Fruit fly (Drosophila melanogaster) whole organism, adult: ENCODE measurements around the gene CG44325.
"Not testable (repeated sequence)": the region's sequence is repeated elsewhere in the genome, so short reads cannot be mapped to it uniquely, and the experiment has no call there.

Experiments used
- CG11617 ChIP-seq: fragments of 200-800 bp; sonication (Bioruptor generic); optimal IDR thresholded peaks from 2 replicates; lab custom pipeline; 2017; ENCODE audit warnings: mild to moderate bottlenecking, missing biosample characterization, missing genetic modification reagents, missing genetic modification characterization
- CG12768 ChIP-seq: fragments of 200-800 bp; sonication (Bioruptor generic); optimal IDR thresholded peaks from 2 replicates; lab custom pipeline; 2017; ENCODE audit warnings: missing biosample characterization, missing genetic modification characterization, mild to moderate bottlenecking, moderate library complexity, missing genetic modification reagents
- CG14711 ChIP-seq: fragments of 200-800 bp; sonication (Bioruptor generic); optimal IDR thresholded peaks from 2 replicates; lab custom pipeline; 2018; ENCODE audit warnings: missing biosample characterization, mild to moderate bottlenecking, missing genetic modification characterization, moderate library complexity
- CG1620 ChIP-seq: fragments of 200-800 bp; sonication (Bioruptor generic); optimal IDR thresholded peaks from 2 replicates; lab custom pipeline; 2016; ENCODE audit warnings: missing biosample characterization, missing genetic modification characterization
- CG33017 ChIP-seq: fragments of 200-800 bp; sonication (Bioruptor generic); optimal IDR thresholded peaks from 2 replicates; lab custom pipeline; 2018; ENCODE audit warnings: missing biosample characterization, mild to moderate bottlenecking, missing genetic modification characterization, moderate library complexity
- CG5204 ChIP-seq: fragments of 200-800 bp; sonication (Bioruptor generic); optimal IDR thresholded peaks from 2 replicates; lab custom pipeline; 2016; ENCODE audit warnings: missing biosample characterization, missing genetic modification characterization
- CG7045 ChIP-seq: fragments of 200-800 bp; sonication (Bioruptor generic); optimal IDR thresholded peaks from 2 replicates; lab custom pipeline; 2017; ENCODE audit warnings: missing biosample characterization, mild to moderate bottlenecking, missing genetic modification characterization
- CG7101 ChIP-seq: fragments of 200-800 bp; sonication (Bioruptor generic); optimal IDR thresholded peaks from 2 replicates; lab custom pipeline; 2018; ENCODE audit warnings: missing biosample characterization, mild to moderate bottlenecking, missing genetic modification characterization, moderate library complexity
- Clk ChIP-seq: fragments of 200-800 bp; sonication (Bioruptor generic); optimal IDR thresholded peaks from 2 replicates; lab custom pipeline; 2017; ENCODE audit warnings: missing biosample characterization, missing genetic modification characterization
- Crg-1 ChIP-seq: fragments of 200-800 bp; sonication (Bioruptor generic); optimal IDR thresholded peaks from 2 replicates; lab custom pipeline; 2016; ENCODE audit warnings: missing biosample characterization, missing genetic modification characterization
- Hr96 ChIP-seq: fragments of 200-800 bp; sonication (Bioruptor generic); optimal IDR thresholded peaks from 2 replicates; lab custom pipeline; 2016; ENCODE audit warnings: missing biosample characterization, missing genetic modification characterization
- Mnt ChIP-seq: fragments of 200-800 bp; sonication (Bioruptor generic); optimal IDR thresholded peaks from 2 replicates; lab custom pipeline; 2016; ENCODE audit warnings: missing biosample characterization, mild to moderate bottlenecking, missing genetic modification characterization
- bab1 ChIP-seq: fragments of 200-800 bp; sonication (Bioruptor generic); optimal IDR thresholded peaks from 3 replicates; lab custom pipeline; 2019; ENCODE audit warnings: missing biosample characterization, mild to moderate bottlenecking, missing genetic modification characterization, moderate library complexity
- cic ChIP-seq: fragments of 200-800 bp; sonication (Bioruptor generic); optimal IDR thresholded peaks from 2 replicates; lab custom pipeline; 2017; ENCODE audit warnings: missing biosample characterization, mild to moderate bottlenecking, missing genetic modification characterization, moderate library complexity
- cnc ChIP-seq, 2 experiments: fragments of >200 bp; optimal IDR thresholded peaks; 2 replicates each; lab custom pipeline; 2017
- kay ChIP-seq: fragments of 200-800 bp; sonication (Bioruptor generic); peaks from one replicate; lab custom pipeline; 2016; ENCODE audit warnings: missing biosample characterization, missing genetic modification characterization, borderline replicate concordance
- ovo ChIP-seq: fragments of 200-800 bp; sonication (Bioruptor generic); optimal IDR thresholded peaks from 2 replicates; lab custom pipeline; 2016; ENCODE audit warnings: missing biosample characterization, missing genetic modification characterization
- pad ChIP-seq: fragments of 200-800 bp; sonication (Bioruptor generic); optimal IDR thresholded peaks from 3 replicates; lab custom pipeline; 2017; ENCODE audit warnings: missing biosample characterization, missing genetic modification characterization, mild to moderate bottlenecking, moderate library complexity, missing genetic modification reagents
- tj ChIP-seq: fragments of 200-800 bp; sonication (Bioruptor generic); optimal IDR thresholded peaks from 3 replicates; lab custom pipeline; 2017; ENCODE audit warnings: missing biosample characterization, mild to moderate bottlenecking, missing genetic modification characterization, moderate library complexity
- toe ChIP-seq: fragments of 200-800 bp; sonication (Bioruptor generic); optimal IDR thresholded peaks from 2 replicates; lab custom pipeline; 2016; ENCODE audit warnings: missing biosample characterization, missing genetic modification characterization

Gene CG44325

DNA sequence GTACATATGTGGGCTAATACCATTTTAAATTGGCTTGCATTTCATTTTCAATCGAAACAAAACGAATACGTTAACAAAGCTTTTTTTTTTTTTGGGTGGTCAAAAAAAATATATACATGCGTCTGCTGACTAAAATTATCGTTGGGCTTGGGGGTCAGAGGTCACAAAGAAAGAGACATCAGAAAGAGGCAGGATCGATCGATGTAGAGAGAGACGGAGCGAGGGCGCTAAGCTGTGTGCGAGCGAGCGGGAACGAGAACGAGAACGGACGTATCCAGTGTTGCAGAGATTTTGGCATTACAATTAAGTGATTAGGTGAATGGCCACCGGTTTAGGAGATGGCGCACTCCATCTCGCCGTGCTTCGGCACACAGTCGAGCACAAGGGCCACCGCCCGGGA lies 15.6 kb upstream of the CG44325 start:
- TF ChIP-seq Crg-1 (GFP tag; lab: Kevin White, UChicago) (no peak), CG7045 (GFP tag; lab: Kevin White, UChicago) (no peak), CG5204 (no peak), tj (no peak), CG7101 (tag; lab: Kevin White, UChicago) (no peak), cnc (optimal IDR thresholded peaks at IDR 0.05; lab: Kevin White, UChicago) (no peak), cic (no peak), Hr96 (GFP tag; lab: Kevin White, UChicago) (no peak), CG14711 (tag; lab: Kevin White, UChicago) (no peak)

DNA sequence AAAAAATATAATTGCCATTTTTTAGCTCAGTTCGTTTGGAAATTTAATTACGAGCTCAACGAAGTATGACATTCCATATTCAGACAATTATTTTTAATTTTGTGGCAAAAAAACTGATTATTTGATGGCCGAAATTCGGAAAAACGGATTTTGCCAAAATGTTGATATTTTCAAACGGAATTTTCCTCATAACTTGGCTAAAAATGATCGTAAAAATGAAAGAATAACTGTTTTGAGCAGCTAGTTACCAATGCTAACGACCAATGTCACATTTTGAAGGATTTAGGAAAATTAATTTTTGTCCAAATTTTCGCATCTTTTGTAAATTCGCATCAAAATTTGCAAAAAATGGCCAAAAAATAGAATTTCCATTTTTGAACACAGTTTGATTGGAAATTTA lies 14.8 kb upstream of the CG44325 start:
- no peak for TF ChIP-seq CG11617 (GFP tag; lab: Kevin White, UChicago)
- no peak for TF ChIP-seq tj
- no peak for TF ChIP-seq CG7101 (tag; lab: Kevin White, UChicago)

DNA sequence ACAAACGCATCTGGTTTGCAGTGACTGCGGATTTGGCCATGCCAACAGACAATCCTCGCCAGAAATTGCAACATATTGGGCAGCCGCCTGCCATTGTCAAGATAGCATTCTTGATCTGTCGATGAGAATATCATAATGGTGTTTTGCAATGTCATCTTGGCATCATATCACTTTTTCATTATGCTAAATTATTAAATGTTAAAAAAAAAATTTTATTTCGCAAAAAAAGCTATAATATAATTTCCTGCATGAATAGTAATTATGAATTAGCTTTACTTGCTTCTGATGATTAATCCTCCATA lies 11.7 kb upstream of the CG44325 start:
- no peak for TF ChIP-seq CG5204
- peak; percentile 70 for TF ChIP-seq kay (GFP tag; lab: Kevin White, UChicago)
- no peak for TF ChIP-seq tj
- peak in 1 of 2 experiments; percentile 32 for TF ChIP-seq cnc (optimal IDR thresholded peaks at IDR 0.05; lab: Kevin White, UChicago)

dm6 chrX:9089254-9090056 lies 11.2 kb upstream of the CG44325 start, which contains the start of gene CCT2:
Gene CCT2 (plus strand): TSS chrX:9089513.
- no peak for TF ChIP-seq Hr96 (GFP tag; lab: Kevin White, UChicago)
- TF ChIP-seq CG5204, result no peak
- peak; percentile 78 for TF ChIP-seq Mnt (GFP tag; lab: Kevin White, UChicago)
- peak; percentile 21 for TF ChIP-seq CG14711 (tag; lab: Kevin White, UChicago)
- TF ChIP-seq CG1620, result no peak
- TF ChIP-seq bab1 (GFP tag; lab: Kevin White, UChicago), result peak; percentile 55
- peak; percentile 4 for TF ChIP-seq tj
- peak; percentile 12 for TF ChIP-seq CG11617 (GFP tag; lab: Kevin White, UChicago)
- TF ChIP-seq kay (GFP tag; lab: Kevin White, UChicago), result peak; percentile 82
- peak; percentile 12 for TF ChIP-seq CG7101 (tag; lab: Kevin White, UChicago)
- TF ChIP-seq toe (GFP tag; lab: Kevin White, UChicago), result no peak

- TF ChIP-seq CG7045, CG11617, CG12768 (GFP tag; lab: Kevin White, UChicago): not testable (repeated sequence)
Measured at dm6 chrX:9087920-9088417, 9.7 kb upstream of the CG44325 start, which contains the start of gene CG6999. Gene CG6999 (plus strand): TSS chrX:9088367.

DNA sequence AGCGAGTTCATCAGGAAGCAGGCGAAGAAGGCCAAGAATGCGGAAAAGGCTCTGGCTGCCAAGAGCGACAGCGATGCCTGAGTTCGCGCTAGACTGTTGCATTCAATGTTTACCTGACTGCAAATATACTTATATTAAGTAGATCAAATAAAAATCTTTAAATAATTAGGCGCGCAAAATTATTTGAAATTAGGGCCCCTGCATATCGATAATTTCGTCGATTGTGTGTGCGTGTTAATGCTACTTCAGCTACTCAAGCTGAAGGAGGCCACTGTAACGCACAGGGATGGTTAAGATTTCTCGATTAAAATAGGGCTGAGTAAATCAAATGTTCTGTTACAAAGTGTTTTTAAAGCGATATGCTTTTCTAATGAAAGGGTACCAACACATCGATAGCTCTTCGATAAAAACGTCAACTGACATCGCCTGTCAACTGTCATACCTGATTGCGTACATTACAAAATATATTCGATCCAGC lies 8.4 kb upstream of the CG44325 start, which contains the start of gene CG32706:
TSS of gene CG32706 (plus strand) at position 428 of the 478 bp plus-strand sequence.
- TF ChIP-seq cic; CG12768 (GFP tag; lab: Kevin White, UChicago); Mnt (GFP tag; lab: Kevin White, UChicago): not testable (repeated sequence)

- no peak for TF ChIP-seq CG7045 (GFP tag; lab: Kevin White, UChicago)
- TF ChIP-seq Mnt (GFP tag; lab: Kevin White, UChicago), result peak; percentile 43
- no peak for TF ChIP-seq cic
- no peak for TF ChIP-seq Clk (GFP tag; lab: Kevin White, UChicago)
- peak; percentile 66 for TF ChIP-seq bab1 (GFP tag; lab: Kevin White, UChicago)
Measured at dm6 chrX:9085726-9086125, 7.4 kb upstream of the CG44325 start, which contains the start of gene CG32708. Gene CG32708 (plus strand): TSS chrX:9085932.

DNA sequence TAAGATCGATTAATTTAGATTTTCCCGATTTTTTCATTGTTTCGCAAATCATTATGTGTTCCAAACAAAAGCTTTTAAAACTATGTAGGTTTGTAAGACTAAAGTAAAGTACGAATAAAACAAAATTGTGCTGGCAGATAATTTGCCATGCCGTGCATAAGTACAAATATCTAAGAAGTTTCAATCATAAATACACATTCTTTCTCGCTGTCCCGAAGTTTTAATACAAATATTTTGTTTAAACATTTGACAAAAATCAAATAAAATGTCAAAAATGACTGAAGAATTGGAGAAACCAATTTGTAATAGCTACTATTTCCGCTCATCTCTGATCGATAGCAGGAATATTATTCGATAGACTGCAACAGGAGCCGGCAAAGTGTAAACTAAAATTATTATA lies 4.3 kb upstream of the CG44325 start, which contains the start of gene APC4:
TSS of gene APC4 (plus strand) at position 332 of the 400 bp plus-strand sequence.
- peak; percentile 9 for TF ChIP-seq CG1620
- no peak for TF ChIP-seq Clk (GFP tag; lab: Kevin White, UChicago)
- peak; percentile 26 for TF ChIP-seq CG11617 (GFP tag; lab: Kevin White, UChicago)
- TF ChIP-seq Hr96 (GFP tag; lab: Kevin White, UChicago), result no peak
- no peak for TF ChIP-seq Crg-1 (GFP tag; lab: Kevin White, UChicago)
- TF ChIP-seq cnc (optimal IDR thresholded peaks at IDR 0.05; lab: Kevin White, UChicago), result no peak
- TF ChIP-seq kay (GFP tag; lab: Kevin White, UChicago), result no peak
- TF ChIP-seq toe (GFP tag; lab: Kevin White, UChicago), result peak; percentile 65
- TF ChIP-seq CG7045 (GFP tag; lab: Kevin White, UChicago), result no peak
- TF ChIP-seq CG5204, result no peak
- TF ChIP-seq pad (GFP tag; lab: Kevin White, UChicago), result peak; percentile 31
- TF ChIP-seq CG14711 (tag; lab: Kevin White, UChicago), result peak; percentile 2
- no peak for TF ChIP-seq cic
- TF ChIP-seq CG7101 (tag; lab: Kevin White, UChicago), result peak; percentile 33
- no peak for TF ChIP-seq CG12768 (GFP tag; lab: Kevin White, UChicago)
- no peak for TF ChIP-seq CG33017 (tag; lab: Kevin White, UChicago)
- no peak for TF ChIP-seq ovo (GFP tag; lab: Kevin White, UChicago)
- TF ChIP-seq bab1 (GFP tag; lab: Kevin White, UChicago), result no peak
- TF ChIP-seq tj, result peak; percentile 20
- TF ChIP-seq Mnt (GFP tag; lab: Kevin White, UChicago), result no peak
